Worm (Caenorhabditis elegans): ENCODE results near the gene Y105C5B.15.
A peak's percentile ranks its signal among the peaks of the same experiment; 100 is the strongest.

Y105C5B.15 gene

ce11 chrIV:15926746-15927145 is 25.0 kb upstream of the Y105C5B.15 start, which contains the start of gene Y105C5B.8:
Gene Y105C5B.8 (minus strand): TSS chrIV:15926846.
- TF ChIP-seq lsy-2 (tag; optimal IDR thresholded peaks at IDR 0.05): no peak
- no peak for TF ChIP-seq lin-13 (tag; optimal IDR thresholded peaks at IDR 0.05)
- no peak for TF ChIP-seq sem-2 (GFP tag; optimal IDR thresholded peaks at IDR 0.05)
- no peak for TF ChIP-seq unc-62 (GFP tag; optimal IDR thresholded peaks at IDR 0.05)
- no peak for TF ChIP-seq blmp-1 (tag; optimal IDR thresholded peaks at IDR 0.05)
- TF ChIP-seq cnd-1 (tag; optimal IDR thresholded peaks at IDR 0.05): no peak
- TF ChIP-seq elt-1 (tag; optimal IDR thresholded peaks at IDR 0.05; ENCODE audit: borderline replicate concordance, insufficient read depth): no peak
- no peak for TF ChIP-seq nhr-28 (tag; optimal IDR thresholded peaks at IDR 0.05)
- no peak for TF ChIP-seq ceh-43 (GFP tag; optimal IDR thresholded peaks at IDR 0.05)
- TF ChIP-seq ces-1 (GFP tag; optimal IDR thresholded peaks at IDR 0.05): no peak
- TF ChIP-seq unc-120 (tag; optimal IDR thresholded peaks at IDR 0.05; ENCODE audit: poor library complexity, severe bottlenecking): no peak

- TF ChIP-seq unc-39 (tag; optimal IDR thresholded peaks at IDR 0.05) (no peak), mab-5 (tag; optimal IDR thresholded peaks at IDR 0.05) (no peak), hlh-1 (tag; optimal IDR thresholded peaks at IDR 0.05) (no peak), ceh-39 (tag; optimal IDR thresholded peaks at IDR 0.05) (no peak), nhr-12 (tag; optimal IDR thresholded peaks at IDR 0.05) (no peak), unc-120 (tag; optimal IDR thresholded peaks at IDR 0.05; ENCODE audit: poor library complexity, severe bottlenecking) (no peak), unc-62 (GFP tag; optimal IDR thresholded peaks at IDR 0.05) (no peak), lin-13 (tag; optimal IDR thresholded peaks at IDR 0.05) (no peak), lin-32 (GFP tag; optimal IDR thresholded peaks at IDR 0.05) (no peak), mls-2 (tag; optimal IDR thresholded peaks at IDR 0.05) (no peak), ceh-43 (GFP tag; optimal IDR thresholded peaks at IDR 0.05) (no peak), sptf-1 (tag; optimal IDR thresholded peaks at IDR 0.05) (no peak), bed-3 (GFP tag; optimal IDR thresholded peaks at IDR 0.05) (no peak), cnd-1 (tag; optimal IDR thresholded peaks at IDR 0.05) (no peak), zip-8 (tag; optimal IDR thresholded peaks at IDR 0.05) (no peak)
These were observed 21.9 kb upstream of the Y105C5B.15 start for ce11 chrIV:15929831-15930230.

- TF ChIP-seq lin-13 (tag; optimal IDR thresholded peaks at IDR 0.05): no peak
- TF ChIP-seq ham-2 (GFP tag; optimal IDR thresholded peaks at IDR 0.05): no peak
- TF ChIP-seq sem-2 (GFP tag; optimal IDR thresholded peaks at IDR 0.05): no peak
- no peak for TF ChIP-seq nhr-237 (tag; optimal IDR thresholded peaks at IDR 0.05)
- TF ChIP-seq bed-3 (GFP tag; optimal IDR thresholded peaks at IDR 0.05): no peak
- no peak for TF ChIP-seq unc-62 (GFP tag; optimal IDR thresholded peaks at IDR 0.05)
These were observed 21.5 kb upstream of the Y105C5B.15 start, which contains the start of gene Y105C5B.9 for ce11 chrIV:15930281-15930680. Gene Y105C5B.9 (plus strand): TSS chrIV:15930581.

- no peak for TF ChIP-seq nhr-28 (tag; optimal IDR thresholded peaks at IDR 0.05)
- no peak for TF ChIP-seq ztf-11 (tag; optimal IDR thresholded peaks at IDR 0.05)
- TF ChIP-seq flh-1 (GFP tag; optimal IDR thresholded peaks at IDR 0.05): no peak
- TF ChIP-seq lin-32 (GFP tag; optimal IDR thresholded peaks at IDR 0.05): no peak
- TF ChIP-seq blmp-1 (tag; optimal IDR thresholded peaks at IDR 0.05): no peak
- TF ChIP-seq zip-8 (tag; optimal IDR thresholded peaks at IDR 0.05): no peak
- TF ChIP-seq nhr-237 (tag; optimal IDR thresholded peaks at IDR 0.05): no peak
- no peak for TF ChIP-seq nhr-12 (tag; optimal IDR thresholded peaks at IDR 0.05)
- no peak for TF ChIP-seq unc-39 (tag; optimal IDR thresholded peaks at IDR 0.05)
- no peak for TF ChIP-seq mep-1 (tag; optimal IDR thresholded peaks at IDR 0.05)
- TF ChIP-seq nhr-2 (tag; optimal IDR thresholded peaks at IDR 0.05): no peak
- no peak for TF ChIP-seq mls-2 (tag; optimal IDR thresholded peaks at IDR 0.05)
- no peak for TF ChIP-seq lin-13 (tag; optimal IDR thresholded peaks at IDR 0.05)
- no peak for TF ChIP-seq unc-120 (tag; optimal IDR thresholded peaks at IDR 0.05; ENCODE audit: poor library complexity, severe bottlenecking)
- no peak for TF ChIP-seq ces-1 (GFP tag; optimal IDR thresholded peaks at IDR 0.05)
These were observed 21.0 kb upstream of the Y105C5B.15 start for ce11 chrIV:15930694-15931093.

ce11 chrIV:15931176-15931575 is 20.6 kb upstream of the Y105C5B.15 start:
- TF ChIP-seq ceh-83 (GFP tag; optimal IDR thresholded peaks at IDR 0.05) (no peak), sptf-1 (tag; optimal IDR thresholded peaks at IDR 0.05) (peak; percentile 57)

ce11 chrIV:15931833-15932232 is 19.9 kb upstream of the Y105C5B.15 start:
- TF ChIP-seq M03D4.4 (tag; optimal IDR thresholded peaks at IDR 0.05) (peak; percentile 35), lin-13 (tag; optimal IDR thresholded peaks at IDR 0.05) (no peak), ceh-39 (tag; optimal IDR thresholded peaks at IDR 0.05) (no peak), sptf-1 (tag; optimal IDR thresholded peaks at IDR 0.05) (peak; percentile 22), lin-32 (GFP tag; optimal IDR thresholded peaks at IDR 0.05) (peak; percentile 4), drap-1 (GFP tag; optimal IDR thresholded peaks at IDR 0.05) (peak; percentile 48)
